Worm (Caenorhabditis elegans) whole organism, midembryonic: ENCODE measurements around the gene F22E5.20.
"Not testable (repeated sequence)": the region's sequence is repeated elsewhere in the genome, so short reads cannot be mapped to it uniquely, and the experiment has no call there.

Experiments
- T22C8.4 ChIP-seq: fragments of 200-800 bp; sonication (Bioruptor generic); IDR thresholded peaks from 2 replicates; pipeline ENCODE4 v1.3.6; 2022; ENCODE audit warnings: missing genetic modification characterization, missing compliant biosample characterization
- cog-1 ChIP-seq: sonication (generic microtip); optimal IDR thresholded peaks from 2 replicates; lab custom pipeline; 2016; ENCODE audit warnings: missing genetic modification characterization, missing compliant biosample characterization
- flt-1 ChIP-seq: fragments of 200-800 bp; sonication (Bioruptor generic); IDR thresholded peaks from 2 replicates; pipeline ENCODE4 v1.3.6; 2022; ENCODE audit warnings: missing genetic modification characterization, missing compliant biosample characterization
- klf-2 ChIP-seq: fragments of 200-800 bp; sonication (Bioruptor generic); conservative IDR thresholded peaks from 2 replicates; pipeline ENCODE4 v1.3.6; 2022; ENCODE audit warnings: missing genetic modification reagents, missing genetic modification characterization, missing compliant biosample characterization
- med-1 ChIP-seq: sonication (generic microtip); optimal IDR thresholded peaks from 2 replicates; lab custom pipeline; 2017; ENCODE audit warnings: missing genetic modification characterization, mild to moderate bottlenecking, missing compliant biosample characterization, antibody characterized with exemption, missing genetic modification reagents; ENCODE audit not compliant: insufficient read depth
- ref-1 ChIP-seq: fragments of 200-800 bp; sonication (Bioruptor generic); conservative IDR thresholded peaks from 2 replicates; pipeline ENCODE4 v1.3.6; 2022; ENCODE audit warnings: missing genetic modification reagents, missing genetic modification characterization, missing compliant biosample characterization
- tab-1 ChIP-seq: fragments of 200-800 bp; sonication (Bioruptor generic); IDR thresholded peaks from 2 replicates; pipeline ENCODE4 v1.3.6; 2022; ENCODE audit warnings: missing genetic modification characterization, missing compliant biosample characterization
- ztf-23 ChIP-seq: fragments of 200-800 bp; sonication (Bioruptor generic); IDR thresholded peaks from 2 replicates; pipeline ENCODE4 v1.3.6; 2022; ENCODE audit warnings: missing genetic modification reagents, missing genetic modification characterization, missing compliant biosample characterization
- ztf-29 ChIP-seq: fragments of 200-800 bp; sonication (Bioruptor generic); IDR thresholded peaks from 2 replicates; pipeline ENCODE4 v1.3.6; 2022; ENCODE audit warnings: missing genetic modification reagents, missing genetic modification characterization, missing compliant biosample characterization

The F22E5.20 gene

DNA sequence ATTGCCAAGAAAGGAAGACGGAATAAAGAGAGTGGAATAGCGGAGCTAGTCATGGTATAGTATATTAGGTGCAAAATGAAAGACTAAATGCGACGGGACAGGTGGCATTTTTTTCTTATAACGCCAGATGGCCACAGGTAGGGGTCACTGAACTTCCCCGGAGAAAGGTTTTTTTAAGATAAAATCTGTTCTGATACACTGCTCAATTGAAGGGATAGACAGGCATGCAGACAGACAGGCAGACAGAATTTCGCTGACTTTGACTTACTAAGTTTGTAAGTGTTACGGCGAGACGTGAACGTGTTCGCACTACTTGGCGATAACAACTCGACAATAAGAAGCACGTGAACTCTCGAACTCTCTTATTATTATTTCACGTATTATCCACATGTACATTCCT is at the start of gene F22E5.20, which contains the start of gene F22E5.1:
TSS of gene F22E5.20 (minus strand) at position 101 of the 400 bp plus-strand sequence.
TSS of gene F22E5.1 (plus strand) at position 242 of the 400 bp plus-strand sequence.
- not testable (repeated sequence) for TF ChIP-seq T22C8.4 (GFP tag; lab: Robert Waterston, UW); ztf-29 (GFP tag; lab: Robert Waterston, UW); tab-1

DNA sequence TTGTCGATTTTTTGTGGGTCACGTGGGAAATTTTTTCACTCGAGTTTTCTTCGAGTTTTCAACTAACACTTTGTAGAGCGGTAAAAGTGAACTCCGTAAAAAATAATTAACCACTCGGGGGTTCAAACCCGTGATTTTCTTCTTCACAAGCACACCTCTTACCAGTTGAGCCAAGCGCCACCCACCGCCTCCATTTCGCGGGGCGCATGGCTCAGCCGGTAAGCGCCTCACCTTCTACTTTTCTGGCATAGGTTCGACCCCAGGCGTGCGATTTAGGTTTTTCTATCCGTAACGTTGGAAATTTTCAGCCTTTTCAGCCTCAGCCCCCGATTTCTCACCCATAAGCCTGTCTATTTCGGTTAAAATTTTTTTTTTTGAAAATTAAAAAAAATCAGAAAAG is 48.6 kb upstream of the F22E5.20 start:
- TF ChIP-seq ztf-29 (GFP tag; lab: Robert Waterston, UW) (no peak), tab-1 (no peak), ref-1 (GFP tag; lab: Robert Waterston, UW) (no peak), T22C8.4 (GFP tag; lab: Robert Waterston, UW) (no peak), flt-1 (GFP tag; lab: Robert Waterston, UW) (no peak), ztf-23 (GFP tag; lab: Robert Waterston, UW) (no peak), klf-2 (GFP tag; lab: Robert Waterston, UW) (no peak), cog-1 (tag; lab: Kevin White, UChicago) (no peak), med-1 (GFP tag; lab: Kevin White, UChicago) (no peak)

DNA sequence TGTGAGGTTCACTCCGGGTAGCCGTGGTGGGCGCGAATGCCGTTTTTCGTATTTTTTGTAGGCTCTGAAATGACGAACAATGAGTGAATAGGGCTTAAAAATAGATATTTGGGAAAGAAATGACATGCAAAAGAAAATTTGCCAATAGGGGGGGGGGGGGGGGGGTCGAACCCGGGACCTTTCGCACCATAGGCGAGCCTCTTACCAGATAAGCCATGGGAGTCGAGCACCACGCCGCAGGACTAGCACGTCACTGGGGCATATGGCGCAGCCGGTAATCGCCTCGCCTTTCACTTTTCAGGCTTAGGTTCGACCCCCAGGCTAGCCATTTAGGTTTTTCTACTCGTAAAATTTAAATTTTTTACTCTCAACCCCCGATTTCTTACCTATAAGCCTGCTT is 45.8 kb upstream of the F22E5.20 start:
- TF ChIP-seq klf-2 (GFP tag; lab: Robert Waterston, UW) (no peak), ztf-23 (GFP tag; lab: Robert Waterston, UW) (no peak), T22C8.4 (GFP tag; lab: Robert Waterston, UW) (no peak), med-1 (GFP tag; lab: Kevin White, UChicago) (no peak), ztf-29 (GFP tag; lab: Robert Waterston, UW) (no peak), ref-1 (GFP tag; lab: Robert Waterston, UW) (no peak), cog-1 (tag; lab: Kevin White, UChicago) (no peak), flt-1 (GFP tag; lab: Robert Waterston, UW) (no peak)

DNA sequence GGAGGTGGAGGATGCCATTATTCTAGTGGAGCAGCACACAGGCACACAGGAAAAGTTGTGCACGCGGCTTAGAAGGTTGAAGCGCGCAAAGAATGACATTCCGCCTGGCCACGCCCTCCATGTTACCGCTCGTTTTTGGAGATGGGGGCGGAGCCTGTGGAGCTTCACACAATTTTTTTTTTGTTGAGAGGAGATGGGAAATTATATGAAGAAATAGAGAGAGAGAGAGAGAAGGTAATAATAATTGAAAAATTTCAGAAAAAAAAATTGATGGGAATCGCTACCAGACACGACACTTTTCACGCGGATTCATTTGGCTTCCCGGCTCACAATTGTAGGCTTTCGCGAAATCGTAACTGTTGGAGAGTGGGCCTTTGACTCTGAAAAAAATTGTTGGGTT is 43.9 kb upstream of the F22E5.20 start, which contains the start of gene T05A8.3:
TSS of gene T05A8.3 (minus strand) at position 101 of the 400 bp plus-strand sequence.
- TF ChIP-seq cog-1 (tag; lab: Kevin White, UChicago) = no peak
- TF ChIP-seq tab-1 = no peak
- no peak for TF ChIP-seq T22C8.4 (GFP tag; lab: Robert Waterston, UW)
- no peak for TF ChIP-seq ztf-29 (GFP tag; lab: Robert Waterston, UW)
- TF ChIP-seq ztf-23 (GFP tag; lab: Robert Waterston, UW) = no peak
- no peak for TF ChIP-seq med-1 (GFP tag; lab: Kevin White, UChicago)
- TF ChIP-seq flt-1 (GFP tag; lab: Robert Waterston, UW) = no peak
- no peak for TF ChIP-seq klf-2 (GFP tag; lab: Robert Waterston, UW)
- TF ChIP-seq ref-1 (GFP tag; lab: Robert Waterston, UW) = no peak

DNA sequence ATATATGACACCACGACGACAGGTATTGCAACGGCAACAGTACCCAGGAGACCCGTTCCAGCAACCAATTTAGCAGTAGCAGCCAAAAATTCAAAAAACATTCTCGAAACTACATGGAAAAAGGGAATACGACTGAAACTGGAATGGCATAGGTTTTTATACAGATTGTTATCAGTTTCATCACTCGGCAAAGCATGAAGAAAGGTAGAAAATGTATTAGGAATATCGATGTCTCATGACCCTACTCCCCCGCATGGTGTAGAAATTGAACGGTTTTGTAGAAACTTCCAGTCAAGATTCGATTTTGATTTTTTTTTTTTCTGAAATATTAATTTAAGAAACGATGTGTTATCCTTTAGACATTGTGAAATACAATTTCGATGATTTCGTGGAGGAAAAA is 37.5 kb upstream of the F22E5.20 start, which contains the start of gene T05A8.2:
TSS of gene T05A8.2 (minus strand) at position 101 of the 400 bp plus-strand sequence.
- no peak for TF ChIP-seq flt-1 (GFP tag; lab: Robert Waterston, UW)
- TF ChIP-seq ref-1 (GFP tag; lab: Robert Waterston, UW) = no peak
- no peak for TF ChIP-seq klf-2 (GFP tag; lab: Robert Waterston, UW)
- TF ChIP-seq ztf-23 (GFP tag; lab: Robert Waterston, UW) = no peak
- TF ChIP-seq tab-1 = no peak
- TF ChIP-seq cog-1 (tag; lab: Kevin White, UChicago) = no peak
- no peak for TF ChIP-seq T22C8.4 (GFP tag; lab: Robert Waterston, UW)

DNA sequence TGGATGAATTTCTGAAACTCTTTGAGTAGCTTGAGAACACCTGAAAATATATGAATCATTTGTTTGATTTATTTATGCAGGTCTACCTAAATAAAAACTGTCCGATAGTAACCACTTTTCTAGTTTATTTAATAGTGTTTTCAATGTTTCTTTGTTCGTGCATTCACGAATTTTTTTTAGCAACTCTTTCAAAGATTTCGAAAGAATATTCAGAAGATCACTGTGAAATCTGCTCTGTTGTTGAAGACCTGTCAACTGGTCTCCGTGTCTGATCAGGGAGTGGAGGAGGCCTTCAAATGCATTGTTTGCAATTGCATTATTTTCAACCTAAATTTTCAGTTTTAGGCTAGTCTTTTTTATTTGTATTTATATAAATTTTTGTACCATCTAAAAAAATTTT is 36.5 kb upstream of the F22E5.20 start, which contains the start of gene T05A8.1:
TSS of gene T05A8.1 (minus strand) at position 101 of the 400 bp plus-strand sequence.
- no peak for TF ChIP-seq ztf-29 (GFP tag; lab: Robert Waterston, UW)
- no peak for TF ChIP-seq T22C8.4 (GFP tag; lab: Robert Waterston, UW)
- no peak for TF ChIP-seq klf-2 (GFP tag; lab: Robert Waterston, UW)
- no peak for TF ChIP-seq ref-1 (GFP tag; lab: Robert Waterston, UW)
- TF ChIP-seq ztf-23 (GFP tag; lab: Robert Waterston, UW) = no peak
- no peak for TF ChIP-seq cog-1 (tag; lab: Kevin White, UChicago)
- no peak for TF ChIP-seq flt-1 (GFP tag; lab: Robert Waterston, UW)
- no peak for TF ChIP-seq med-1 (GFP tag; lab: Kevin White, UChicago)
- no peak for TF ChIP-seq tab-1

DNA sequence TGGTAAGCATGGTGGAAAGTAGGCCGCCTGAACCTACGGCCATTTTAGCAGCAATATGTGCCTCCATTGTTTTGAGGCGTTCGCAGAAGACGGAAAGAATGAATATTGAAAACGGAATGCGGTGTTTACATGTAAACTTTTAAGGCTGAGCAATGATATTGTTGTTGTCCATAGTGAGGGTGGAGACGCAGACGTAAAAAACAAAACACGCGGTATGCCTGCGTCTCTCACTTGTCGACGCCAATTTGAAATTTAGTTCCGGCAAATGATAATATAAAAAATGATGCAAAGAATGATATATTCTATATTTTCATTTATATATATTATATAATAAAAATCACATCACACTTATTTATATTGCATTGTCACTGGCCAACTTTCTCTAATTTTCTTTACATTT is 34.4 kb upstream of the F22E5.20 start, which contains the start of gene Y47G7B.2:
TSS of gene Y47G7B.2 (minus strand) at position 143 of the 400 bp plus-strand sequence.
- TF ChIP-seq med-1 (GFP tag; lab: Kevin White, UChicago) (no peak), ztf-23 (GFP tag; lab: Robert Waterston, UW) (no peak), ref-1 (GFP tag; lab: Robert Waterston, UW) (no peak), ztf-29 (GFP tag; lab: Robert Waterston, UW) (no peak), T22C8.4 (GFP tag; lab: Robert Waterston, UW) (no peak), klf-2 (GFP tag; lab: Robert Waterston, UW) (no peak), tab-1 (no peak), flt-1 (GFP tag; lab: Robert Waterston, UW) (no peak)

DNA sequence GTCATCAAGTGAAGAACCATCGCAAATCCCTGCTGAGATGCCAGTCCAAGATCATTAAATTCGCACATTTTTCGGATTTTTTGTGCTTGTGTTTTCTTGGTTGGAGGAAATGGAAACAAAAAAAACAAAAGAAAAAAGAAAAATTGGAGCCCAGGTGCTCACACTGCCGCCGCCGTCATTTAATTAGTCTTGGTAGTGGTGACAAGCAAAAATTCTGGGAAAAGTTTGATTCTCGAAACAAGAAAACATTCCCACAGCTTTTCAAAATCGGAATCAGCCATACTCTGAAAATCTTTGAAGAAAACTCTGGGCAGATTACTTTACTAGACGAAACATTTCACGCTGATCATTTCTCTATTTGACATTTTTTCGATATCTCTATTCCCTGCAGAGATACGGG is 31.8 kb upstream of the F22E5.20 start, which contains the start of gene srh-128:
TSS of gene srh-128 (minus strand) at position 101 of the 400 bp plus-strand sequence.
- no peak for TF ChIP-seq tab-1
- no peak for TF ChIP-seq med-1 (GFP tag; lab: Kevin White, UChicago)
- TF ChIP-seq ref-1 (GFP tag; lab: Robert Waterston, UW) = no peak
- no peak for TF ChIP-seq ztf-29 (GFP tag; lab: Robert Waterston, UW)
- no peak for TF ChIP-seq flt-1 (GFP tag; lab: Robert Waterston, UW)
- no peak for TF ChIP-seq klf-2 (GFP tag; lab: Robert Waterston, UW)
- TF ChIP-seq cog-1 (tag; lab: Kevin White, UChicago) = no peak
- no peak for TF ChIP-seq T22C8.4 (GFP tag; lab: Robert Waterston, UW)
- TF ChIP-seq ztf-23 (GFP tag; lab: Robert Waterston, UW) = no peak

DNA sequence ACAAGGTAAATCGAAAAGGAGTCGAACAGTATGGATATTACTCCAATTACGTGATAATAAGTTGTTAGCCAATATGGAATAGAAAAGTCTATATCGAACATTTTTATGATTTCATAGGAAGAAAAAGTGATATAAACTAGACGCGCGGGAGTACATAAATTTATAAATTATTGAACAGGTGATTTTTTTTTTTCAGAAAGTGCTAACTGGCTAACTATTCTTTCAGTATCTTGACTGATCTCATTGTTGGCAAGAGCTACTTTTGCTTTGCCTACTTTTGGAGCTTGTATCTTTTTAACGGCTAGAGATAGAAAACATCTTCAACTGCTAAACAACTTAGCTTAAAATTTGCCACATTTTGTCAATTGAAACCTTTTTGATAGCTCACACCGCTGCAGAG is 29.3 kb upstream of the F22E5.20 start, which contains the start of gene sri-60:
TSS of gene sri-60 (minus strand) at position 101 of the 400 bp plus-strand sequence.
- no peak for TF ChIP-seq flt-1 (GFP tag; lab: Robert Waterston, UW)
- no peak for TF ChIP-seq cog-1 (tag; lab: Kevin White, UChicago)
- no peak for TF ChIP-seq med-1 (GFP tag; lab: Kevin White, UChicago)
- TF ChIP-seq klf-2 (GFP tag; lab: Robert Waterston, UW) = no peak
- no peak for TF ChIP-seq ztf-23 (GFP tag; lab: Robert Waterston, UW)
- no peak for TF ChIP-seq tab-1
